Worm (Caenorhabditis elegans) whole organism, L4/young adult: ENCODE data around the gene F47C12.13.

Experiments used
- W03F9.2 ChIP-seq: fragments of 150-350 bp; optimal IDR thresholded peaks from 2 replicates; lab custom pipeline; 2014; ENCODE audit warnings: missing biosample characterization, missing genetic modification characterization
- dao-5 ChIP-seq: sonication (generic microtip); optimal IDR thresholded peaks from 2 replicates; lab custom pipeline; 2016; ENCODE audit warnings: missing genotype, missing genetic modification characterization, moderate library complexity, missing compliant biosample characterization
- him-1 ChIP-seq: sonication (generic microtip); optimal IDR thresholded peaks from 2 replicates; lab custom pipeline; 2016; ENCODE audit warnings: missing genotype, missing genetic modification reagents, missing genetic modification characterization, missing compliant biosample characterization

The F47C12.13 gene

ce11 chrIV:3994318-3994717 lies at the start of gene F47C12.13:
Gene F47C12.13, minus strand, starts transcription at chrIV:3994418.
- TF ChIP-seq dao-5 (tag; lab: Kevin White, UChicago) (no peak), W03F9.2 (tag; lab: Kevin White, UChicago) (no peak), him-1 (no peak)

ce11 chrIV:4042274-4042673 lies 48.1 kb upstream of the F47C12.13 start, which contains the start of gene cdc-73:
Gene cdc-73, plus strand, starts transcription at chrIV:4042575.
- peak; percentile 44 for TF ChIP-seq W03F9.2 (tag; lab: Kevin White, UChicago)
- no peak for TF ChIP-seq dao-5 (tag; lab: Kevin White, UChicago)
- TF ChIP-seq him-1, result no peak

- TF ChIP-seq him-1 (no peak), dao-5 (tag; lab: Kevin White, UChicago) (no peak), W03F9.2 (tag; lab: Kevin White, UChicago) (no peak)
These were observed 46.8 kb upstream of the F47C12.13 start for ce11 chrIV:4041006-4041405.

- TF ChIP-seq dao-5 (tag; lab: Kevin White, UChicago), result no peak
- no peak for TF ChIP-seq him-1
- TF ChIP-seq W03F9.2 (tag; lab: Kevin White, UChicago), result no peak
These were observed 45.8 kb upstream of the F47C12.13 start, which contains the start of gene F35F11.2 for ce11 chrIV:4039984-4040383. Gene F35F11.2, plus strand, starts transcription at chrIV:4040284.

ce11 chrIV:4034883-4035282 lies 40.7 kb upstream of the F47C12.13 start, which contains the start of gene hlh-30:
Gene hlh-30, minus strand, starts transcription at chrIV:4034951.
- no peak for TF ChIP-seq dao-5 (tag; lab: Kevin White, UChicago)
- peak; percentile 90 for TF ChIP-seq him-1
- TF ChIP-seq W03F9.2 (tag; lab: Kevin White, UChicago), result no peak

ce11 chrIV:4033490-4033889 lies 39.3 kb upstream of the F47C12.13 start:
- TF ChIP-seq dao-5 (tag; lab: Kevin White, UChicago) (no peak), him-1 (no peak), W03F9.2 (tag; lab: Kevin White, UChicago) (no peak)

- TF ChIP-seq dao-5 (tag; lab: Kevin White, UChicago) (no peak), W03F9.2 (tag; lab: Kevin White, UChicago) (no peak), him-1 (no peak)
These were observed 38.1 kb upstream of the F47C12.13 start for ce11 chrIV:4032350-4032749.

- TF ChIP-seq W03F9.2 (tag; lab: Kevin White, UChicago), result no peak
- no peak for TF ChIP-seq him-1
- TF ChIP-seq dao-5 (tag; lab: Kevin White, UChicago), result no peak
These were observed 36.8 kb upstream of the F47C12.13 start for ce11 chrIV:4030917-4031599.

- TF ChIP-seq W03F9.2 (tag; lab: Kevin White, UChicago), result no peak
- TF ChIP-seq dao-5 (tag; lab: Kevin White, UChicago), result no peak
- TF ChIP-seq him-1, result no peak
These were observed 35.1 kb upstream of the F47C12.13 start for ce11 chrIV:4029288-4029687.

ce11 chrIV:4028177-4028576 lies 34.0 kb upstream of the F47C12.13 start:
- TF ChIP-seq dao-5 (tag; lab: Kevin White, UChicago), result no peak
- no peak for TF ChIP-seq W03F9.2 (tag; lab: Kevin White, UChicago)
- TF ChIP-seq him-1, result no peak

- no peak for TF ChIP-seq W03F9.2 (tag; lab: Kevin White, UChicago)
- TF ChIP-seq him-1, result no peak
- no peak for TF ChIP-seq dao-5 (tag; lab: Kevin White, UChicago)
These were observed 33.1 kb upstream of the F47C12.13 start for ce11 chrIV:4027106-4027888.

- TF ChIP-seq W03F9.2 (tag; lab: Kevin White, UChicago) (peak; percentile 12), him-1 (no peak), dao-5 (tag; lab: Kevin White, UChicago) (no peak)
These were observed 31.7 kb upstream of the F47C12.13 start for ce11 chrIV:4025923-4026322.

ce11 chrIV:4024159-4025004 lies 30.2 kb upstream of the F47C12.13 start:
- TF ChIP-seq dao-5 (tag; lab: Kevin White, UChicago) (no peak), W03F9.2 (tag; lab: Kevin White, UChicago) (no peak), him-1 (no peak)
